Fruit fly (Drosophila melanogaster) whole organism, wandering third instar larva: ENCODE data around the gene CG4022.

Experiments
- CG9705 ChIP-seq: fragments of 200-800 bp; sonication (Bioruptor generic); optimal IDR thresholded peaks from 2 replicates; lab custom pipeline; 2018; ENCODE audit warnings: missing biosample characterization, mild to moderate bottlenecking, missing genetic modification characterization
- CrebA ChIP-seq: fragments of 200-800 bp; sonication (Bioruptor generic); optimal IDR thresholded peaks from 2 replicates; lab custom pipeline; 2016; ENCODE audit warnings: missing biosample characterization, mild to moderate bottlenecking, missing genetic modification characterization, borderline replicate concordance
- Dif ChIP-seq: fragments of 200-275, 200-300 bp; sonication (Bioruptor generic); optimal IDR thresholded peaks from 2 replicates; lab custom pipeline; 2018; ENCODE audit warnings: missing biosample characterization, missing genetic modification characterization; ENCODE audit not compliant: partially characterized antibody
- Hnf4 ChIP-seq: fragments of 200-800 bp; sonication (Bioruptor generic); optimal IDR thresholded peaks from 2 replicates; lab custom pipeline; 2016; ENCODE audit warnings: missing biosample characterization, mild to moderate bottlenecking, missing genetic modification characterization
- Hr78 ChIP-seq: fragments of >200 bp; optimal IDR thresholded peaks from 2 replicates; lab custom pipeline; 2017; ENCODE audit warnings: missing biosample characterization, missing genetic modification characterization
- brk ChIP-seq: fragments of 200-800 bp; sonication (Bioruptor generic); optimal IDR thresholded peaks from 2 replicates; lab custom pipeline; 2016; ENCODE audit warnings: missing biosample characterization, mild to moderate bottlenecking, missing genetic modification characterization
- foxo ChIP-seq, 2 experiments: fragments of 200-800 bp; sonication (Bioruptor generic); optimal IDR thresholded peaks; 2 replicates in 1 of 2; 3 replicates in 1 of 2; lab custom pipeline; 2016 to 2017; ENCODE audit warnings: missing biosample characterization in 2 of 2, missing genetic modification characterization in 2 of 2
- fru ChIP-seq: fragments of 200-800 bp; sonication (Bioruptor generic); optimal IDR thresholded peaks from 3 replicates; lab custom pipeline; 2016; ENCODE audit warnings: missing biosample characterization, mild to moderate bottlenecking, missing genetic modification characterization
- lola ChIP-seq: fragments of >200 bp; optimal IDR thresholded peaks from 2 replicates; lab custom pipeline; 2017; ENCODE audit warnings: missing biosample characterization, missing genetic modification characterization
- pan ChIP-seq: fragments of >200 bp; optimal IDR thresholded peaks from 2 replicates; lab custom pipeline; 2017
- psq ChIP-seq: fragments of 200-800 bp; sonication (Bioruptor generic); optimal IDR thresholded peaks from 3 replicates; lab custom pipeline; 2017; ENCODE audit warnings: missing biosample characterization, mild to moderate bottlenecking, missing genetic modification characterization, moderate library complexity
- sage ChIP-seq: fragments of 200-800 bp; sonication (Bioruptor generic); optimal IDR thresholded peaks from 2 replicates; lab custom pipeline; 2016; ENCODE audit warnings: missing biosample characterization, mild to moderate bottlenecking, missing genetic modification characterization

- TF ChIP-seq CG9705 (GFP tag; lab: Kevin White, UChicago) = no peak
- no peak for TF ChIP-seq brk
- TF ChIP-seq Hnf4 = peak; percentile 16
- no peak for TF ChIP-seq Dif (GFP tag; lab: Kevin White, UChicago)
- peak; percentile 62 for TF ChIP-seq psq (GFP tag; lab: Kevin White, UChicago)
- TF ChIP-seq Hr78 (GFP tag; lab: Kevin White, UChicago) = no peak
- TF ChIP-seq sage (GFP tag; lab: Kevin White, UChicago) = no peak
- TF ChIP-seq lola (GFP tag; lab: Kevin White, UChicago) = no peak
- no peak for TF ChIP-seq pan (lab: Kevin White, UChicago)
- TF ChIP-seq fru (GFP tag; lab: Kevin White, UChicago) = peak; percentile 49
- peak; percentile 12 to 61 for TF ChIP-seq foxo (GFP tag; optimal IDR thresholded peaks at IDR 0.05; lab: Kevin White, UChicago)
- no peak for TF ChIP-seq CrebA (GFP tag; lab: Kevin White, UChicago)
These were observed 36.7 kb upstream of the CG4022 start for dm6 chr3L:9447239-9447777.
